Worm (Caenorhabditis elegans): Measurements from ENCODE around the gene F13B6.3.

DNA sequence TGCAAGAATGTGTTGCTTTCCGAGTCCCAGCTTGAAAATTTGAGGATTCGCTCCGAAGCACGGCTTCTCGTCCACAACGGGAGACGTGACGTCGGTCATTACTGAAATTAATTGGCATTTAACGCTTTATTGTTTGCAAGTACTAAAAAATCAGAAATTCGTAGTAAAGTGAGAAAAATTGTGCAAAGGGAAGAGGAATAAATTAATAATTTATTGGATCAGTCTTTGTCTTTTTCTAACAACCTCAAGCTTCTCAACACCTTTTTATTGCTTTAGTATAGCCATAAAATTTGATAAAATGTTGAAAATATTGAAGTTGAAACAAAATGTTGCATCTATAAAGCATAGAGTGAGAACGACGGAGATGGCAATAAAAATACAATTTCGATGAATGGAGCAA, 14.4 kb downstream of the F13B6.3 start, which contains the start of gene tes-1:
- no peak for TF ChIP-seq ztf-29 (GFP tag; IDR thresholded peaks at IDR 0.05)
- TF ChIP-seq med-1 (GFP tag; optimal IDR thresholded peaks at IDR 0.05; ENCODE audit: insufficient read depth), result no peak
- TF ChIP-seq klf-2 (GFP tag; conservative IDR thresholded peaks at IDR 0.05), result no peak
- TF ChIP-seq flt-1 (GFP tag; IDR thresholded peaks at IDR 0.05), result no peak
- no peak for TF ChIP-seq T22C8.4 (GFP tag; IDR thresholded peaks at IDR 0.05)

Data from whole organism, midembryonic.